Fruit fly (Drosophila melanogaster) whole organism, pupa: Measurements from ENCODE around the gene CG42232.

Source experiments
- CG10348 ChIP-seq: fragments of 200-800 bp; sonication (Bioruptor generic); IDR thresholded peaks from 2 replicates; pipeline ENCODE4 v1.3.6; 2022; ENCODE audit warnings: missing biosample characterization, missing genetic modification characterization
- CG13204 ChIP-seq: fragments of 200-800 bp; sonication (Bioruptor generic); optimal IDR thresholded peaks from 2 replicates; lab custom pipeline; 2018; ENCODE audit warnings: missing biosample characterization, mild to moderate bottlenecking, missing genetic modification characterization, moderate library complexity
- CG15710 ChIP-seq: fragments of 200-800 bp; sonication (Bioruptor generic); optimal IDR thresholded peaks from 2 replicates; lab custom pipeline; 2018; ENCODE audit warnings: missing biosample characterization, mild to moderate bottlenecking, missing genetic modification characterization, moderate library complexity
- CG32121 ChIP-seq: fragments of 200-800 bp; sonication (Bioruptor generic); IDR thresholded peaks from 2 replicates; pipeline ENCODE4 v1.3.6; 2022; ENCODE audit warnings: missing biosample characterization, missing genetic modification characterization
- CG34367 ChIP-seq: fragments of 200-800 bp; sonication (Bioruptor generic); optimal IDR thresholded peaks from 2 replicates; lab custom pipeline; 2018; ENCODE audit warnings: missing biosample characterization, mild to moderate bottlenecking, missing genetic modification characterization
- CG9948 ChIP-seq: fragments of 200-800 bp; sonication (Bioruptor generic); optimal IDR thresholded peaks from 2 replicates; lab custom pipeline; 2018; ENCODE audit warnings: missing biosample characterization, mild to moderate bottlenecking, missing genetic modification characterization, moderate library complexity
- D1 ChIP-seq: fragments of 200-800 bp; sonication (Bioruptor generic); optimal IDR thresholded peaks from 2 replicates; lab custom pipeline; 2018; ENCODE audit warnings: missing biosample characterization, mild to moderate bottlenecking, missing genetic modification characterization, moderate library complexity
- Pif1B ChIP-seq: fragments of 200-800 bp; sonication (Bioruptor generic); optimal IDR thresholded peaks from 3 replicates; lab custom pipeline; 2016; ENCODE audit warnings: missing biosample characterization, missing genetic modification characterization
- fd96Ca ChIP-seq: fragments of 200-800 bp; sonication (Bioruptor generic); IDR thresholded peaks from 3 replicates; pipeline ENCODE4 v1.3.6; 2022; ENCODE audit warnings: missing biosample characterization, missing genetic modification characterization

- TF ChIP-seq fd96Ca (no peak), CG15710 (tag; lab: Kevin White, UChicago) (no peak), CG13204 (GFP tag; lab: Kevin White, UChicago) (no peak), CG9948 (tag; lab: Kevin White, UChicago) (no peak), CG32121 (GFP tag; lab: Robert Waterston, UW) (no peak), D1 (no peak), Pif1B (no peak), CG34367 (tag; lab: Kevin White, UChicago) (no peak), CG10348 (GFP tag; lab: Robert Waterston, UW) (no peak)
These were observed 15.9 kb downstream of the CG42232 start, which contains the start of gene Pak3 for dm6 chr3R:16453597-16453996.
